Fruit fly (Drosophila melanogaster): ENCODE data around the gene Edem2.
A peak's percentile ranks its signal among the peaks of the same experiment; 100 is the strongest.

Edem2 gene

dm6 chr2L:13154313-13154712 is 37.7 kb upstream of the Edem2 start:
- TF ChIP-seq Dif (GFP tag; optimal IDR thresholded peaks at IDR 0.05; ENCODE audit: partially characterized antibody) (peak; percentile 14), rgr (GFP tag; optimal IDR thresholded peaks at IDR 0.05) (no peak), woc (GFP tag; optimal IDR thresholded peaks at IDR 0.05) (no peak), psq (GFP tag; optimal IDR thresholded peaks at IDR 0.05) (no peak)

DNA sequence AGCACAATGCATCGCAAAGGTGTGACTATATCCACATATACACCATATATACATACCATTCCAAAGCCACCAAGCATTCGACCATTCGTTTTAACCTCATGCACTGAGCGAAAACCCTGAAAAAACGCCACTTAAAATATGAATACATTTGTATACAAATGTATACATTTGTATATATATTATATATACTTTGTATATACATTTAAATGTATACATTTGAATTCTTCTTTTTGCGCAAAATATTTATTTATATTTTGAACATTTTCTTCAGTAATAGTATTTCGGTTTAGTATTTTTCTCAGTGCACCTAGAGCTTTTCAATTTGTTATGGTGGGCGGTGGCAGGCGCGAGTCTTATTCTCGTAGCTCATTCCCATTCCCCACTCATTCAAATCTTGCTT is 35.7 kb upstream of the Edem2 start:
- TF ChIP-seq pan (optimal IDR thresholded peaks at IDR 0.05) (no peak), Sp1 (GFP tag; optimal IDR thresholded peaks at IDR 0.05) (peak; percentile 1), foxo (GFP tag; optimal IDR thresholded peaks at IDR 0.05) (peak in 1 of 2 experiments; percentile 24), psq (GFP tag; optimal IDR thresholded peaks at IDR 0.05) (peak; percentile 22), Vsx2 (GFP tag; optimal IDR thresholded peaks at IDR 0.05; ENCODE audit: partially characterized antibody) (no peak), Myc (optimal IDR thresholded peaks at IDR 0.05) (no peak)

DNA sequence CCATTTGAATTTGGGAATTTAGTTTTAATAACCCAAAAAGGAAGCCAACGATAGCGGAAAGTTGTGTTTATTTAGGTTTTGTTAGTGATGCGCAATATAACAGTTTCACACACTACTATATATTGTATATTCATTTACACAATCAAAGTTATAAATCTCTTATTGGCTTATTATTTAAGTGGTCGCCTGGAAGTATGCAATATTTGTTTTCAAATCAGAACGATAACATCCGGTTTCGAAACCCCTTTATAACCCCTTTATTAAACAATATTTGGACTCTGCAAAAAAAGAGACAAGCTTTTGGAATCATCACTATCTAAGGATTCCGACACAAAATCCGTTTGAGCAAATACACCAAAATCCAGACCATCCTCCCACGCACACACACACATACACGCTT is 34.1 kb upstream of the Edem2 start:
- TF ChIP-seq Hnf4 (GFP tag; optimal IDR thresholded peaks at IDR 0.05) (no peak), dl (GFP tag; optimal IDR thresholded peaks at IDR 0.05; ENCODE audit: insufficient read depth in 1 of 2, partially characterized antibody in 2 of 2) (no peak), lola (GFP tag; optimal IDR thresholded peaks at IDR 0.05) (no peak), rgr (GFP tag; optimal IDR thresholded peaks at IDR 0.05) (peak; percentile 28), CG9705 (GFP tag; optimal IDR thresholded peaks at IDR 0.05) (no peak), h (GFP tag; optimal IDR thresholded peaks at IDR 0.05) (peak; percentile 28), Dfd (GFP tag; optimal IDR thresholded peaks at IDR 0.05) (no peak), OdsH (GFP tag; optimal IDR thresholded peaks at IDR 0.05) (no peak), psq (GFP tag; optimal IDR thresholded peaks at IDR 0.05) (no peak), jim (GFP tag; optimal IDR thresholded peaks at IDR 0.05) (no peak), Rel (GFP tag; optimal IDR thresholded peaks at IDR 0.05) (no peak), Rel (tag; optimal IDR thresholded peaks at IDR 0.05) (no peak), tai (GFP tag; optimal IDR thresholded peaks at IDR 0.05) (no peak), Abd-B (GFP tag; optimal IDR thresholded peaks at IDR 0.05) (no peak), usp (GFP tag; optimal IDR thresholded peaks at IDR 0.05) (no peak), dmrt93B (GFP tag; optimal IDR thresholded peaks at IDR 0.05) (peak; percentile 5), HLH106 (tag; optimal IDR thresholded peaks at IDR 0.05) (peak; percentile 27), pan (optimal IDR thresholded peaks at IDR 0.05) (no peak), Vsx2 (GFP tag; optimal IDR thresholded peaks at IDR 0.05; ENCODE audit: partially characterized antibody) (no peak), Myc (optimal IDR thresholded peaks at IDR 0.05) (peak; percentile 17), N (GFP tag; optimal IDR thresholded peaks at IDR 0.05) (no peak)

DNA sequence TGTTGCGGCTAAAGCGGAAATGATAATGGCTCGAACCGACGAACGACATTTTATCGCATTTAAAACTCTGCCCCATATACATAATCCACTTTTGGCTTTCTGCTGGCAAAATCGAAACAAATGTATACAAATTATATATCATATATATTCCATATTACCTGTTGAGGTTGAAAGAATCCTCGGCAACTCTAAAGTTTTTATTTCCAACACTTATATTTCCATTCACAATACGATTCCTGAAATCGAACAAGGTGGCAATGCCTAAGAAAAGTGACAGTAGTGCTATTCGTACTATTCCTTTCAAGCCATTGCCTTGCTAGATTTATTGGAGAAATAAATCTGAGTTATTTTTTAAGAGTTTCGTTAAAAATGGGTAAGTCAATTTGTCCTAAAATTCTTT is 33.5 kb upstream of the Edem2 start, which contains the start of gene Pk34A:
Gene Pk34A, plus strand, starts transcription at position 301 of the 400 bp plus-strand sequence.
- TF ChIP-seq psq (GFP tag; optimal IDR thresholded peaks at IDR 0.05) (no peak), dl (GFP tag; optimal IDR thresholded peaks at IDR 0.05; ENCODE audit: insufficient read depth in 1 of 2, partially characterized antibody in 2 of 2) (no peak), lola (GFP tag; optimal IDR thresholded peaks at IDR 0.05) (no peak), foxo (GFP tag; optimal IDR thresholded peaks at IDR 0.05) (no peak), CG9705 (GFP tag; optimal IDR thresholded peaks at IDR 0.05) (no peak), fru (GFP tag; optimal IDR thresholded peaks at IDR 0.05) (no peak)

- TF ChIP-seq OdsH (GFP tag; optimal IDR thresholded peaks at IDR 0.05) (no peak), fru (GFP tag; optimal IDR thresholded peaks at IDR 0.05) (no peak), br (GFP tag; optimal IDR thresholded peaks at IDR 0.05) (no peak), HLH106 (tag; optimal IDR thresholded peaks at IDR 0.05) (no peak), dl (GFP tag; optimal IDR thresholded peaks at IDR 0.05; ENCODE audit: insufficient read depth in 1 of 2, partially characterized antibody in 2 of 2) (no peak), Hr78 (GFP tag; optimal IDR thresholded peaks at IDR 0.05) (no peak), Dfd (GFP tag; optimal IDR thresholded peaks at IDR 0.05) (no peak), rgr (GFP tag; optimal IDR thresholded peaks at IDR 0.05) (no peak), jim (GFP tag; optimal IDR thresholded peaks at IDR 0.05) (no peak), N (GFP tag; optimal IDR thresholded peaks at IDR 0.05) (no peak), brk (GFP tag; optimal IDR thresholded peaks at IDR 0.05) (no peak), Hnf4 (GFP tag; optimal IDR thresholded peaks at IDR 0.05) (no peak), Jra (GFP tag; optimal IDR thresholded peaks at IDR 0.05) (no peak), pan (optimal IDR thresholded peaks at IDR 0.05) (no peak), GATAd (GFP tag; optimal IDR thresholded peaks at IDR 0.05) (no peak), Sp1 (GFP tag; optimal IDR thresholded peaks at IDR 0.05) (no peak), Hr83 (GFP tag; optimal IDR thresholded peaks at IDR 0.05; ENCODE audit: poor library complexity, severe bottlenecking) (no peak), h (GFP tag; optimal IDR thresholded peaks at IDR 0.05) (no peak), woc (GFP tag; optimal IDR thresholded peaks at IDR 0.05) (no peak)
These were observed 31.8 kb upstream of the Edem2 start, which contains the start of gene kmg for dm6 chr2L:13160227-13160626. Gene kmg (plus strand): TSS chr2L:13160527.

Data from whole organism, wandering third instar larva.